Worm (Caenorhabditis elegans) whole organism, L4 larva: ENCODE results near the gene F43G6.10.

Experiments
- T20F7.1 ChIP-seq: fragments of 200-800 bp; sonication (Bioruptor generic); optimal IDR thresholded peaks from 2 replicates; lab custom pipeline; 2018; ENCODE audit warnings: mild to moderate bottlenecking, missing genetic modification characterization, missing compliant biosample characterization
- Y105C5A.15 ChIP-seq: fragments of 200-800 bp; sonication (Bioruptor generic); IDR thresholded peaks from 2 replicates; pipeline ENCODE4 v1.3.6; 2022; ENCODE audit warnings: missing genetic modification characterization, missing compliant biosample characterization
- Y5F2A.4 ChIP-seq: fragments of 200-800 bp; sonication (Bioruptor generic); optimal IDR thresholded peaks from 2 replicates; lab custom pipeline; 2018; ENCODE audit warnings: mild to moderate bottlenecking, missing genetic modification characterization, missing compliant biosample characterization
- ama-1 ChIP-seq: fragments of 150-350 bp; optimal IDR thresholded peaks from 2 replicates; lab custom pipeline; 2014; ENCODE audit warnings: inconsistent platforms, mixed read lengths
- attf-4 ChIP-seq: sonication (generic microtip); optimal IDR thresholded peaks from 3 replicates; lab custom pipeline; 2017; ENCODE audit warnings: missing biosample characterization, missing genetic modification characterization
- ceh-32 ChIP-seq: sonication (generic microtip); optimal IDR thresholded peaks from 2 replicates; lab custom pipeline; 2016; ENCODE audit warnings: mild to moderate bottlenecking, missing genetic modification characterization, missing compliant biosample characterization; ENCODE audit not compliant: poor library complexity
- ceh-62 ChIP-seq: sonication (generic microtip); optimal IDR thresholded peaks from 2 replicates; lab custom pipeline; 2017; ENCODE audit warnings: missing biosample characterization, missing genetic modification characterization
- ceh-82 ChIP-seq: sonication (generic microtip); optimal IDR thresholded peaks from 2 replicates; lab custom pipeline; 2017; ENCODE audit warnings: missing biosample characterization, missing genetic modification characterization
- cey-2 ChIP-seq: sonication (generic microtip); optimal IDR thresholded peaks from 3 replicates; lab custom pipeline; 2017; ENCODE audit warnings: missing genetic modification characterization, mild to moderate bottlenecking, missing compliant biosample characterization, antibody characterized with exemption, borderline replicate concordance; ENCODE audit not compliant: insufficient read depth
- ctbp-1 ChIP-seq: fragments of 200-800 bp; sonication (Bioruptor generic); IDR thresholded peaks from 2 replicates; pipeline ENCODE4 v1.3.6; 2022; ENCODE audit warnings: missing genetic modification reagents, missing genetic modification characterization, missing compliant biosample characterization
- dmd-6 ChIP-seq: fragments of 200-800 bp; sonication (Bioruptor generic); IDR thresholded peaks from 2 replicates; pipeline ENCODE4 v1.3.6; 2022; ENCODE audit warnings: missing genetic modification reagents, missing genetic modification characterization, missing compliant biosample characterization
- dmd-9 ChIP-seq: fragments of 200-800 bp; sonication (Bioruptor generic); IDR thresholded peaks from 2 replicates; pipeline ENCODE4 v1.3.6; 2022; ENCODE audit warnings: missing genetic modification reagents, missing genetic modification characterization, missing compliant biosample characterization
- dve-1 ChIP-seq: sonication (generic microtip); optimal IDR thresholded peaks from 2 replicates; lab custom pipeline; 2017; ENCODE audit warnings: antibody characterized with exemption, mild to moderate bottlenecking, missing genetic modification characterization, missing compliant biosample characterization; ENCODE audit not compliant: insufficient read depth
- fkh-10 ChIP-seq: fragments of 150-350 bp; optimal IDR thresholded peaks from 2 replicates; lab custom pipeline; 2014; ENCODE audit warnings: missing biosample characterization, missing genetic modification reagents, missing genetic modification characterization
- gei-8 ChIP-seq: fragments of 200-800 bp; sonication (Bioruptor generic); optimal IDR thresholded peaks from 2 replicates; lab custom pipeline; 2018; ENCODE audit warnings: mild to moderate bottlenecking, missing genetic modification characterization, missing compliant biosample characterization
- hif-1 ChIP-seq, 2 experiments: sonication (generic microtip); optimal IDR thresholded peaks; 2 replicates each; lab custom pipeline; 2016 to 2017; ENCODE audit warnings: missing compliant biosample characterization in 2 of 2, missing genetic modification characterization in 2 of 2, missing genetic modification reagents in 2 of 2, missing genotype in 2 of 2, mild to moderate bottlenecking in 1 of 2
- hlh-11 ChIP-seq: fragments of 200-800 bp; sonication (Bioruptor generic); optimal IDR thresholded peaks from 2 replicates; lab custom pipeline; 2018; ENCODE audit warnings: mild to moderate bottlenecking, missing genetic modification characterization, missing compliant biosample characterization
- hmg-1.1 ChIP-seq: fragments of 200-800 bp; sonication (Bioruptor generic); IDR thresholded peaks from 2 replicates; pipeline ENCODE4 v1.3.6; 2022; ENCODE audit warnings: missing genetic modification reagents, missing genetic modification characterization, missing compliant biosample characterization
- jun-1 ChIP-seq: fragments of 150-350 bp; optimal IDR thresholded peaks from 2 replicates; lab custom pipeline; 2014; ENCODE audit warnings: missing biosample characterization, missing genetic modification reagents, missing genetic modification characterization
- lim-7 ChIP-seq: fragments of 200-800 bp; sonication (Bioruptor generic); IDR thresholded peaks from 2 replicates; pipeline ENCODE4 v1.3.6; 2022; ENCODE audit warnings: missing genetic modification characterization, missing compliant biosample characterization
- lin-15B ChIP-seq: fragments of 150-350 bp; sonication (generic microtip); optimal IDR thresholded peaks from 3 replicates; lab custom pipeline; 2014; ENCODE audit warnings: missing biosample characterization, missing genetic modification characterization
- lin-38 ChIP-seq: fragments of 200-800 bp; sonication (Bioruptor generic); IDR thresholded peaks from 2 replicates; pipeline ENCODE4 v1.3.6; 2022; ENCODE audit warnings: missing genetic modification reagents, missing genetic modification characterization, missing compliant biosample characterization
- lir-3 ChIP-seq: sonication (generic microtip); optimal IDR thresholded peaks from 2 replicates; lab custom pipeline; 2016; ENCODE audit warnings: mild to moderate bottlenecking, missing genetic modification characterization, missing compliant biosample characterization
- lsy-2 ChIP-seq, 2 experiments: fragments of 150-350 bp in 1 of 2; sonication (generic microtip) in 1 of 2; optimal IDR thresholded peaks; 2 replicates each; lab custom pipeline; 2014 to 2017; ENCODE audit warnings: missing biosample characterization in 2 of 2, missing genetic modification characterization in 2 of 2
- mxl-3 ChIP-seq: fragments of 200-800 bp; sonication (Bioruptor generic); optimal IDR thresholded peaks from 2 replicates; lab custom pipeline; 2018; ENCODE audit warnings: mild to moderate bottlenecking, missing genetic modification characterization, missing compliant biosample characterization
- nhr-10 ChIP-seq: fragments of 150-350 bp; optimal IDR thresholded peaks from 2 replicates; lab custom pipeline; 2014; ENCODE audit warnings: missing biosample characterization, missing genetic modification characterization
- nhr-102 ChIP-seq: sonication (generic microtip); optimal IDR thresholded peaks from 2 replicates; lab custom pipeline; 2016; ENCODE audit warnings: mild to moderate bottlenecking, missing genetic modification characterization, moderate library complexity, missing compliant biosample characterization
- nhr-111 ChIP-seq: fragments of 200-800 bp; sonication (Bioruptor generic); optimal IDR thresholded peaks from 2 replicates; lab custom pipeline; 2018; ENCODE audit warnings: mild to moderate bottlenecking, missing genetic modification characterization, missing compliant biosample characterization
- nhr-25 ChIP-seq: sonication (generic microtip); optimal IDR thresholded peaks from 2 replicates; lab custom pipeline; 2017; ENCODE audit warnings: missing genetic modification characterization, mild to moderate bottlenecking, missing compliant biosample characterization, antibody characterized with exemption, moderate library complexity, borderline replicate concordance; ENCODE audit not compliant: insufficient read depth
- nhr-48 ChIP-seq: sonication (generic microtip); optimal IDR thresholded peaks from 2 replicates; lab custom pipeline; 2016; ENCODE audit warnings: mild to moderate bottlenecking, missing genetic modification characterization, missing compliant biosample characterization
- php-3 ChIP-seq: fragments of 200-800 bp; sonication (Bioruptor generic); IDR thresholded peaks from 2 replicates; pipeline ENCODE4 v1.3.6; 2022; ENCODE audit warnings: missing genetic modification reagents, missing genetic modification characterization, missing compliant biosample characterization
- rbr-2 ChIP-seq: sonication (generic microtip); optimal IDR thresholded peaks from 2 replicates; lab custom pipeline; 2016; ENCODE audit warnings: missing genotype, missing genetic modification characterization, missing compliant biosample characterization
- saeg-2 ChIP-seq: fragments of 200-800 bp; sonication (Bioruptor generic); IDR thresholded peaks from 2 replicates; pipeline ENCODE4 v1.3.6; 2022; ENCODE audit warnings: missing genetic modification reagents, missing genetic modification characterization, missing compliant biosample characterization
- sdz-12 ChIP-seq: fragments of 200-800 bp; sonication (Bioruptor generic); optimal IDR thresholded peaks from 2 replicates; lab custom pipeline; 2018; ENCODE audit warnings: mild to moderate bottlenecking, missing genetic modification characterization, missing compliant biosample characterization
- snpc-1.2 ChIP-seq: fragments of 200-800 bp; sonication (Bioruptor generic); IDR thresholded peaks from 2 replicates; pipeline ENCODE4 v1.3.6; 2022; ENCODE audit warnings: missing genetic modification reagents, missing genetic modification characterization, missing compliant biosample characterization
- spr-1 ChIP-seq: sonication (generic microtip); optimal IDR thresholded peaks from 2 replicates; lab custom pipeline; 2016; ENCODE audit warnings: mild to moderate bottlenecking, missing genetic modification characterization, missing compliant biosample characterization
- tra-1 ChIP-seq: fragments of 200-800 bp; sonication (Bioruptor generic); IDR thresholded peaks from 2 replicates; pipeline ENCODE4 v1.3.6; 2022; ENCODE audit warnings: missing genetic modification reagents, missing genetic modification characterization, missing compliant biosample characterization
- unc-39 ChIP-seq: sonication (generic microtip); optimal IDR thresholded peaks from 2 replicates; lab custom pipeline; 2017; ENCODE audit warnings: missing biosample characterization, missing genetic modification characterization
- unc-62 ChIP-seq, 3 experiments: fragments of 150-350 bp in 1 of 3; sonication (generic microtip); optimal IDR thresholded peaks in 2 of 3; peaks in 1 of 3; 1 replicate in 1 of 3; 2 replicates in 2 of 3; lab custom pipeline; 2014 to 2017; ENCODE audit warnings: missing biosample characterization in 3 of 3, missing genetic modification characterization in 3 of 3, missing genetic modification reagents in 3 of 3, missing genotype in 1 of 3
- zfp-2 ChIP-seq: sonication (generic microtip); optimal IDR thresholded peaks from 2 replicates; lab custom pipeline; 2016; ENCODE audit warnings: mild to moderate bottlenecking, missing genetic modification characterization, missing compliant biosample characterization
- zfp-3 ChIP-seq: fragments of 200-800 bp; sonication (Bioruptor generic); conservative IDR thresholded peaks from 2 replicates; pipeline ENCODE4 v1.3.6; 2022; ENCODE audit warnings: missing genetic modification reagents, missing genetic modification characterization, missing compliant biosample characterization
- zip-2 ChIP-seq: fragments of 150-350 bp; optimal IDR thresholded peaks from 2 replicates; lab custom pipeline; 2014; ENCODE audit warnings: missing biosample characterization, missing genetic modification characterization
- ztf-11 ChIP-seq: fragments of 150-350 bp; optimal IDR thresholded peaks from 2 replicates; lab custom pipeline; 2014; ENCODE audit warnings: missing biosample characterization, missing genetic modification characterization
- ztf-7 ChIP-seq: fragments of 150-350 bp; optimal IDR thresholded peaks from 2 replicates; lab custom pipeline; 2014; ENCODE audit warnings: missing biosample characterization, missing genetic modification characterization

Gene F43G6.10

ce11 chrII:11832475-11832874, 23.3 kb downstream of the F43G6.10 start, which contains the start of gene clec-144:
Gene clec-144, minus strand, starts transcription at chrII:11832575.
- TF ChIP-seq rbr-2: no peak
- TF ChIP-seq saeg-2 (GFP tag; lab: Robert Waterston, UW): no peak
- TF ChIP-seq unc-62 (GFP tag; optimal IDR thresholded peaks at IDR 0.05 in 1 of 2; lab: Kevin White, UChicago): peak in 1 of 2 experiments; percentile 37
- no peak for TF ChIP-seq unc-62 (tag; optimal IDR thresholded peaks at IDR 0.05; lab: Kevin White, UChicago)
- TF ChIP-seq ceh-62 (tag; lab: Kevin White, UChicago): no peak
- no peak for TF ChIP-seq tra-1
- TF ChIP-seq dmd-6 (GFP tag; lab: Robert Waterston, UW): no peak
- TF ChIP-seq dmd-9 (GFP tag; lab: Robert Waterston, UW): no peak

DNA sequence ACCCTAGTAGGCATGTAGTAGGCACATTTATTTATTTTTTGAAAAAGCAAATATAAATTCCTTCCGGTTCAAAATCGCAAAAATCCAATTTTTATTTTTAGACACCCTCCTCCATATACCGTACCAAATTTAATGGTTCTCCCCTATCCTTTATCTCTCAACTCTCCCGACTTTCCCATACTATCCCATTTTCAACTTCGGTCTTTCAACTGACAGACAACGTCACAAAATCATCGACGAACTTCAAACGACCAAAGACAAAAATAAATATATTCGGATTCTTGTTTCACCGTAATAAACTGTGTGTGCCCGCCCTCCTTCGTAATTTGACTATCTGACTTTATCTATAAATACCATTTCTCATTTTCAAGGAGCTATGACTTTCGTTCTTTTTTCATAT, 26.1 kb downstream of the F43G6.10 start, which contains the start of gene T27D12.6:
TSS of gene T27D12.6 (plus strand) at position 301 of the 400 bp plus-strand sequence.
- TF ChIP-seq php-3 (GFP tag; lab: Robert Waterston, UW): no peak
- no peak for TF ChIP-seq mxl-3 (GFP tag; lab: Kevin White, UChicago)
- TF ChIP-seq gei-8 (GFP tag; lab: Kevin White, UChicago): no peak
- TF ChIP-seq fkh-10 (GFP tag; lab: Kevin White, UChicago): no peak
- no peak for TF ChIP-seq ceh-32 (tag; lab: Kevin White, UChicago)
- no peak for TF ChIP-seq nhr-48 (tag; lab: Kevin White, UChicago)
- TF ChIP-seq sdz-12 (GFP tag; lab: Kevin White, UChicago): no peak
- TF ChIP-seq unc-39 (tag; lab: Kevin White, UChicago): no peak
- no peak for TF ChIP-seq ama-1
- TF ChIP-seq zip-2 (tag; lab: Kevin White, UChicago): no peak

ce11 chrII:11836554-11837218, 27.5 kb downstream of the F43G6.10 start:
- TF ChIP-seq lim-7 (GFP tag; lab: Robert Waterston, UW) (no peak), Y105C5A.15 (GFP tag; lab: Robert Waterston, UW) (no peak), lir-3 (tag; lab: Kevin White, UChicago) (no peak), mxl-3 (GFP tag; lab: Kevin White, UChicago) (peak; percentile 12), lin-38 (GFP tag; lab: Robert Waterston, UW) (no peak), rbr-2 (no peak), cey-2 (tag; lab: Kevin White, UChicago) (no peak), ztf-7 (tag; lab: Kevin White, UChicago) (no peak), nhr-111 (GFP tag; lab: Kevin White, UChicago) (no peak), php-3 (GFP tag; lab: Robert Waterston, UW) (0 out of 2 replicates have a peak, but pooled peaks have one; percentile 35), nhr-102 (no peak), ceh-32 (tag; lab: Kevin White, UChicago) (no peak), attf-4 (tag; lab: Kevin White, UChicago) (no peak), nhr-10 (no peak), hmg-1.1 (GFP tag; lab: Robert Waterston, UW) (no peak), T20F7.1 (GFP tag; lab: Kevin White, UChicago) (no peak), hlh-11 (tag; lab: Kevin White, UChicago) (peak; percentile 83), zfp-2 (no peak), ctbp-1 (GFP tag; lab: Robert Waterston, UW) (no peak), ztf-11 (tag; lab: Kevin White, UChicago) (no peak), lsy-2 (tag; optimal IDR thresholded peaks at IDR 0.05; lab: Kevin White, UChicago) (peak in 1 of 2 experiments; percentile 20), jun-1 (tag; lab: Kevin White, UChicago) (no peak), zfp-3 (GFP tag; lab: Robert Waterston, UW) (no peak), nhr-25 (tag; lab: Kevin White, UChicago) (peak; percentile 21), ceh-82 (no peak), unc-62 (GFP tag; optimal IDR thresholded peaks at IDR 0.05 in 1 of 2; lab: Kevin White, UChicago) (no peak), unc-62 (tag; optimal IDR thresholded peaks at IDR 0.05; lab: Kevin White, UChicago) (no peak), snpc-1.2 (no peak), Y5F2A.4 (no peak), dve-1 (tag; lab: Kevin White, UChicago) (peak; percentile 37), lin-15B (tag; lab: Kevin White, UChicago) (no peak), spr-1 (tag; lab: Kevin White, UChicago) (no peak), hif-1 (tag; optimal IDR thresholded peaks at IDR 0.05; lab: Kevin White, UChicago) (no peak), fkh-10 (GFP tag; lab: Kevin White, UChicago) (no peak)
